Worm (Caenorhabditis elegans): Measurements from ENCODE around the gene ctns-1.
A peak's percentile ranks its signal among the peaks of the same experiment; 100 is the strongest.

ctns-1 gene

DNA sequence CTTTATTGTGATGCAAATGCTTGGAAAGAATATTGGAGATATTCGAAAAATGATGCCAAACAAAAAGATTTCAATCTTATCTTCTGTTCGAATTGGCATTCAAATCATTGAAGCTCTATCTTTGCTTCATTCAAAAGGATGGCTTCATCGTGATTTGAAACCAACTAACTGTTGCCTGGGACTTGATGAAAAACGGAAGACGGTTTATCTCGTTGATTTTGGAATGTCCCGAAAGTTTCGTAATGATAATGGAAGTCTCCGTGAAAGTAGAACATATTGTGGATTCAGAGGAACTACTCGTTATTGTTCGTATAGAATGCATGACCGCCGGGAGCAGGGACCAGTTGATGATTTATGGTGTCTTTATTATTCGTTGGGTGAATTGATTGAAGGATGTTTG, 37.4 kb upstream of the ctns-1 start:
- peak in 1 of 2 experiments; percentile 91 for TF ChIP-seq unc-62 (GFP tag; optimal IDR thresholded peaks at IDR 0.05 in 1 of 2)
- TF ChIP-seq unc-62 (tag; optimal IDR thresholded peaks at IDR 0.05): no peak
- TF ChIP-seq madf-9 (GFP tag; conservative IDR thresholded peaks at IDR 0.05): no peak
- no peak for TF ChIP-seq saeg-2 (GFP tag; IDR thresholded peaks at IDR 0.05)

DNA sequence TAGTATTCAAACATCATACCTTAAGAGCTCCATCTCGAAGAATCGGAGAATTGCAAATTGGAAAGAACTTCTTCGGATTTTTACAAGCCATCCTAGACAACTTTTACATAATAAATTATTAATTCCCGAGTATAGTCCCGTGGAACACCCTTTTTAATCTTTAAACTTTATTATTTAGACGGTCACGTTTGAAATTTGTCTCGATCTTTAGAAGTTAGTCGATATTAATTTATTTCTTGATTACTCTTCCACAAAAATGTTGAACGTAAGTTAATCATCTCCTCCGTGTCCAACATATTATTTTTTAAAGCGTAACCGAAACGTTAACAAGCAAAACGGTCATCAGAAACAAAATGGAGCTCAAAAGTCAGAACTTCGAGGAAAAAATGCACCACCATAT, 36.7 kb upstream of the ctns-1 start, which contains the start of the genes decr-1.3 and T05C12.1:
Gene decr-1.3 (minus strand): TSS at position 101 of the 400 bp plus-strand sequence.
Gene T05C12.1 (plus strand): TSS at position 232 of the 400 bp plus-strand sequence.
- TF ChIP-seq unc-130 (GFP tag; optimal IDR thresholded peaks at IDR 0.05) (no peak), nhr-11 (tag; optimal IDR thresholded peaks at IDR 0.05) (no peak), aly-2 (tag; optimal IDR thresholded peaks at IDR 0.05) (no peak), Y5F2A.4 (GFP tag; optimal IDR thresholded peaks at IDR 0.05) (no peak), lsy-2 (tag; optimal IDR thresholded peaks at IDR 0.05) (no peak), mxl-2 (GFP tag; conservative IDR thresholded peaks at IDR 0.05) (no peak), R02D3.7 (tag; optimal IDR thresholded peaks at IDR 0.05) (no peak), lin-29 (GFP tag; IDR thresholded peaks at IDR 0.05) (no peak), arid-1 (GFP tag; conservative IDR thresholded peaks at IDR 0.05) (no peak)

DNA sequence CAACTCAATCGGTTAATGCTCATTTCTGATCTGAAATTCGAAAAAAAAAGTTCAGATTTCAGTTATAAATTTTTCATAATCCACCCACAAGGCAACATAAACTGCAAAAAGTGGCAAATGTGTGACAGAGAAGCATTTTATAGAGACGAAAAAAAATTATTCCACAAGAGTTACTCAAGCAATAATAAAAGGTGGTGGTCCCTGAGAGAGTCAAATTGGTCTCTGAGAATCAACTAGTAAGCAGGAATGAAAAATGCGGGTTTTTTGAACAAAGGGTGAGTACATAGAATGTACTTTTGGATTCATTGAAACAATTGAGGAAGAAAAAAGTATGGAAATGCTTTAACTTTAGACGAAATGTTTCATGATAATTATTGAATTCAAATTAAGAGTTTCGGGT, 33.7 kb upstream of the ctns-1 start, which contains the start of gene T05C12.11:
Gene T05C12.11 (minus strand): TSS at position 101 of the 400 bp plus-strand sequence.
- TF ChIP-seq dmd-6 (GFP tag; IDR thresholded peaks at IDR 0.05) (no peak), sdz-12 (GFP tag; optimal IDR thresholded peaks at IDR 0.05) (no peak), nhr-76 (tag; optimal IDR thresholded peaks at IDR 0.05) (no peak), ztf-7 (tag; optimal IDR thresholded peaks at IDR 0.05) (no peak), hlh-30 (tag; optimal IDR thresholded peaks at IDR 0.05; ENCODE audit: insufficient read depth) (no peak), ama-1 (optimal IDR thresholded peaks at IDR 0.05) (no peak), nhr-102 (tag; optimal IDR thresholded peaks at IDR 0.05) (no peak), T26A8.4 (GFP tag; IDR thresholded peaks at IDR 0.05) (no peak), F10B5.3 (tag; optimal IDR thresholded peaks at IDR 0.05) (no peak), dmd-8 (GFP tag; IDR thresholded peaks at IDR 0.05) (no peak), ceh-20 (GFP tag; IDR thresholded peaks at IDR 0.05) (no peak)

DNA sequence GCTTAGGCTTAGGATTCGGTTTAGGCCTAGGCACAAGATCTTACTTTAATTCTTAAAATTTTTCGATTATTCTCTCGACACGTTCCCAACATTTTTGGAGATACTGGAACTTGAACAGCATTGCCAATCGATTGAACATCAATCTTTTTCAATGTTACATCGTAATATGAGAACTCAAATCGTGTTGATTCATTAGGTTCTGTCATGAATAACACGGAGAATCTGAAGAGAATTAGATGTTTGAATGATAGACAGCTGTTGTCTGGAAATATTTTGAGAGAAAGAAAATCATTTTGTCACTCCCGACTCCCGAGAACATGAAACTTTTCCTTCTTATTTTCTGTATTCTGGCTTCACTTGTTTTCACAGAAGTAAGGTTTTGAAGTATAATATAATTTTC, 32.6 kb upstream of the ctns-1 start, which contains the start of gene T05C12.15:
Gene T05C12.15 (plus strand): TSS at position 301 of the 400 bp plus-strand sequence.
- TF ChIP-seq T26A8.4 (GFP tag; IDR thresholded peaks at IDR 0.05) (no peak), ama-1 (optimal IDR thresholded peaks at IDR 0.05) (no peak), nhr-41 (GFP tag; IDR thresholded peaks at IDR 0.05) (no peak), Y48G9A.11 (GFP tag; IDR thresholded peaks at IDR 0.05) (no peak), nhr-25 (tag; optimal IDR thresholded peaks at IDR 0.05; ENCODE audit: borderline replicate concordance, insufficient read depth) (no peak), F37D6.2 (tag; optimal IDR thresholded peaks at IDR 0.05) (no peak)

DNA sequence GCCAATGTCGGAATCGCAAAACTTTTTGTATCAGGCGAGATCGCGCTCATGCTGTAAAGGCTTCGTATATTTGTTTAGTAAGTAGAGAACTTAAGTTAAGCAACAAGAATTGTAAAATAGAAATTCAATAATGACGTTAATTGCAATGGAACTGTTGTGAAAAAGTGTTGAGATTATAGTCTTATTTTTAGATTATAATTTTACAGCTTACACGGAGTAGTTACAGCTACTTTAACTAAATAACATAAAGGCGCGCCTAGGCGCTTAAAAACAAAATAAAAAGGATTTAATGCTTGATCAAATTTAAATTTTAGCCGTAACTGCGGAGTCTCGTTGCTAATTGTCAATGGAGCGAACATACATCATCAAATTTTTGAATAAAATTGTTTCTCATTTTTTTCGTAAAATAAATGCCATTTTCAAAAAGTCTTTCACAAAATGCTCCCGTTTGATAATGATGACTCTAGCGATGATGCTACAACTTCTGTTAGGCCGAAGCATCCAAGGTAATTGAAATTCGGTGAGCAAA, 25.5 kb upstream of the ctns-1 start, which contains the start of the genes emb-27 and rrf-3:
Gene emb-27 (minus strand): TSS at position 51 of the 529 bp plus-strand sequence.
Gene rrf-3 (plus strand): TSS at position 346 of the 529 bp plus-strand sequence.
- no peak for TF ChIP-seq F37D6.2 (tag; optimal IDR thresholded peaks at IDR 0.05)
- no peak for TF ChIP-seq mdl-1 (tag; optimal IDR thresholded peaks at IDR 0.05)
- no peak for TF ChIP-seq ceh-82 (tag; optimal IDR thresholded peaks at IDR 0.05)
- TF ChIP-seq mes-2 (tag; optimal IDR thresholded peaks at IDR 0.05; ENCODE audit: poor library complexity, severe bottlenecking): peak; percentile 59
- no peak for TF ChIP-seq pha-4 (GFP tag; IDR thresholded peaks at IDR 0.05)
- no peak for TF ChIP-seq pha-4 (tag; optimal IDR thresholded peaks at IDR 0.05)
- peak; percentile 88 for TF ChIP-seq lin-38 (GFP tag; IDR thresholded peaks at IDR 0.05)
- no peak for TF ChIP-seq ceh-44 (GFP tag; IDR thresholded peaks at IDR 0.05)
- TF ChIP-seq dpl-1 (GFP tag; optimal IDR thresholded peaks at IDR 0.05): peak; percentile 73
- TF ChIP-seq snpc-4 (tag; optimal IDR thresholded peaks at IDR 0.05): no peak
- TF ChIP-seq snpc-1.2 (GFP tag; IDR thresholded peaks at IDR 0.05): no peak
- TF ChIP-seq T20F7.1 (GFP tag; optimal IDR thresholded peaks at IDR 0.05): peak; percentile 92
- TF ChIP-seq nhr-6 (tag; optimal IDR thresholded peaks at IDR 0.05): peak; percentile 0
- no peak for TF ChIP-seq hlh-11 (tag; optimal IDR thresholded peaks at IDR 0.05)
- TF ChIP-seq hif-1 (tag; optimal IDR thresholded peaks at IDR 0.05): no peak
- TF ChIP-seq Y48G9A.11 (GFP tag; IDR thresholded peaks at IDR 0.05): peak; percentile 84
- peak in 1 of 2 experiments; percentile 84 for TF ChIP-seq lsy-2 (tag; optimal IDR thresholded peaks at IDR 0.05)
